Fruit fly (Drosophila melanogaster) whole organism, embryonic: ENCODE data around the gene DZIP1.

ENCODE experiments used
- Abd-B ChIP-seq: fragments of 200-800 bp; sonication (Bioruptor generic); optimal IDR thresholded peaks from 2 replicates; lab custom pipeline; 2018; ENCODE audit warnings: missing biosample characterization, mild to moderate bottlenecking, missing genetic modification characterization, moderate library complexity
- Adf1 ChIP-seq: fragments of 200-800 bp; sonication (Bioruptor generic); IDR thresholded peaks from 2 replicates; pipeline ENCODE4 v1.3.6; 2022; ENCODE audit warnings: missing biosample characterization, missing genetic modification characterization
- Atf-2 ChIP-seq: fragments of 200-800 bp; sonication (Bioruptor generic); optimal IDR thresholded peaks from 2 replicates; lab custom pipeline; 2016; ENCODE audit warnings: missing biosample characterization, missing genetic modification characterization
- CG10366 ChIP-seq: fragments of 200-800 bp; sonication (Bioruptor generic); IDR thresholded peaks from 2 replicates; pipeline ENCODE4 v1.3.6; 2022; ENCODE audit warnings: missing biosample characterization, missing genetic modification characterization
- CG12769 ChIP-seq: fragments of 200-800 bp; sonication (Bioruptor generic); optimal IDR thresholded peaks from 2 replicates; lab custom pipeline; 2019; ENCODE audit warnings: missing biosample characterization, mild to moderate bottlenecking, missing genetic modification characterization, moderate library complexity
- CG15073 ChIP-seq: fragments of 200-800 bp; sonication (Bioruptor generic); optimal IDR thresholded peaks from 2 replicates; lab custom pipeline; 2016; ENCODE audit warnings: missing biosample characterization, missing genetic modification characterization
- CG17359 ChIP-seq: fragments of 200-800 bp; sonication (Bioruptor generic); optimal IDR thresholded peaks from 3 replicates; lab custom pipeline; 2018; ENCODE audit warnings: missing biosample characterization, mild to moderate bottlenecking, missing genetic modification characterization, moderate library complexity
- CG17612 ChIP-seq: fragments of 200-800 bp; sonication (Bioruptor generic); IDR thresholded peaks from 2 replicates; pipeline ENCODE4 v1.3.6; 2022; ENCODE audit warnings: missing biosample characterization, missing genetic modification characterization
- CG18262 ChIP-seq: fragments of 200-800 bp; optimal IDR thresholded peaks from 3 replicates; lab custom pipeline; 2019; ENCODE audit warnings: missing biosample characterization, mild to moderate bottlenecking, missing genetic modification characterization, moderate library complexity
- CG18619 ChIP-seq: fragments of 200-800 bp; sonication (Bioruptor generic); optimal IDR thresholded peaks from 3 replicates; lab custom pipeline; 2017; ENCODE audit warnings: missing biosample characterization, mild to moderate bottlenecking, missing genetic modification characterization
- CG2120 ChIP-seq: fragments of 200-800 bp; sonication (Bioruptor generic); optimal IDR thresholded peaks from 3 replicates; lab custom pipeline; 2016; ENCODE audit warnings: missing biosample characterization, missing genetic modification characterization
- CG2129 ChIP-seq: fragments of 200-800 bp; sonication (Bioruptor generic); IDR thresholded peaks from 2 replicates; pipeline ENCODE4 v1.3.6; 2022; ENCODE audit warnings: missing biosample characterization, missing genetic modification characterization; ENCODE audit not compliant: partially characterized antibody
- CG3281 ChIP-seq: fragments of 200-800 bp; sonication (Bioruptor generic); optimal IDR thresholded peaks from 3 replicates; lab custom pipeline; 2017; ENCODE audit warnings: missing biosample characterization, mild to moderate bottlenecking, missing genetic modification characterization
- CG34422 ChIP-seq: fragments of 200-800 bp; sonication (Bioruptor generic); IDR thresholded peaks from 3 replicates; pipeline ENCODE4 v1.3.6; 2022; ENCODE audit warnings: missing biosample characterization, missing genetic modification characterization
- CG3847 ChIP-seq: fragments of 200-800 bp; sonication (Bioruptor generic); IDR thresholded peaks from 2 replicates; pipeline ENCODE4 v1.3.6; 2022; ENCODE audit warnings: missing biosample characterization, missing genetic modification characterization
- CG4282 ChIP-seq: fragments of 200-800 bp; sonication (Bioruptor generic); optimal IDR thresholded peaks from 2 replicates; lab custom pipeline; 2016; ENCODE audit warnings: missing biosample characterization, missing genetic modification characterization
- CG4328 ChIP-seq: fragments of 200-800 bp; sonication (Bioruptor generic); optimal IDR thresholded peaks from 3 replicates; lab custom pipeline; 2017; ENCODE audit warnings: missing biosample characterization, missing genetic modification reagents, missing genetic modification characterization
- CG4424 ChIP-seq: fragments of 200-800 bp; sonication (Bioruptor generic); optimal IDR thresholded peaks from 3 replicates; lab custom pipeline; 2016; ENCODE audit warnings: missing biosample characterization, missing genetic modification characterization
- CG4617 ChIP-seq: fragments of 200-800 bp; sonication (Bioruptor generic); optimal IDR thresholded peaks from 3 replicates; lab custom pipeline; 2016; ENCODE audit warnings: missing biosample characterization, missing genetic modification characterization, borderline replicate concordance
- CG5953 ChIP-seq: fragments of 200-800 bp; sonication (Bioruptor generic); IDR thresholded peaks from 2 replicates; pipeline ENCODE4 v1.3.6; 2022; ENCODE audit warnings: missing biosample characterization, missing genetic modification characterization
- CG6654 ChIP-seq: fragments of 200-800 bp; sonication (Bioruptor generic); optimal IDR thresholded peaks from 2 replicates; lab custom pipeline; 2017; ENCODE audit warnings: missing biosample characterization, mild to moderate bottlenecking, missing genetic modification characterization
- CG6683 ChIP-seq: fragments of 200-800 bp; sonication (Bioruptor generic); optimal IDR thresholded peaks from 2 replicates; lab custom pipeline; 2017; ENCODE audit warnings: missing biosample characterization, mild to moderate bottlenecking, missing genetic modification characterization, missing genetic modification reagents
- CG6813 ChIP-seq: fragments of 200-800 bp; sonication (Bioruptor generic); optimal IDR thresholded peaks from 2 replicates; lab custom pipeline; 2017; ENCODE audit warnings: missing biosample characterization, missing genetic modification characterization, mild to moderate bottlenecking, moderate library complexity, missing genetic modification reagents
- CG8089 ChIP-seq: fragments of 200-800 bp; sonication (Bioruptor generic); optimal IDR thresholded peaks from 3 replicates; lab custom pipeline; 2016; ENCODE audit warnings: missing biosample characterization, missing genetic modification characterization
- CG9727 ChIP-seq: fragments of 200-800 bp; sonication (Bioruptor generic); optimal IDR thresholded peaks from 3 replicates; lab custom pipeline; 2017; ENCODE audit warnings: missing biosample characterization, mild to moderate bottlenecking, missing genetic modification characterization
- CrebB ChIP-seq: fragments of 200-800 bp; sonication (Bioruptor generic); optimal IDR thresholded peaks from 3 replicates; lab custom pipeline; 2018; ENCODE audit warnings: missing biosample characterization, mild to moderate bottlenecking, missing genetic modification characterization
- Drgx ChIP-seq: fragments of 200-800 bp; sonication (Bioruptor generic); IDR thresholded peaks from 2 replicates; pipeline ENCODE4 v1.3.6; 2022; ENCODE audit warnings: missing biosample characterization, missing genetic modification characterization
- H2.0 ChIP-seq: fragments of 200-800 bp; sonication (Bioruptor generic); IDR thresholded peaks from 2 replicates; pipeline ENCODE4 v1.3.6; 2022; ENCODE audit warnings: missing biosample characterization, missing genetic modification characterization
- Hmr ChIP-seq: fragments of 200-800 bp; sonication (Bioruptor generic); optimal IDR thresholded peaks from 3 replicates; lab custom pipeline; 2017; ENCODE audit warnings: mild to moderate bottlenecking, missing biosample characterization, missing genetic modification reagents, missing genetic modification characterization
- Hr3 ChIP-seq: fragments of 200-800 bp; sonication (Bioruptor generic); optimal IDR thresholded peaks from 3 replicates; lab custom pipeline; 2016; ENCODE audit warnings: missing biosample characterization, missing genetic modification characterization
- MBD-R2 ChIP-seq: fragments of 200-800 bp; sonication (Bioruptor generic); IDR thresholded peaks from 2 replicates; pipeline ENCODE4 v1.3.6; 2022; ENCODE audit warnings: missing biosample characterization, missing genetic modification characterization
- Nf-YC ChIP-seq: fragments of 200-800 bp; optimal IDR thresholded peaks from 3 replicates; lab custom pipeline; 2019; ENCODE audit warnings: missing biosample characterization, mild to moderate bottlenecking, missing genetic modification characterization, moderate library complexity
- Oli ChIP-seq: fragments of 200-800 bp; sonication (Bioruptor generic); optimal IDR thresholded peaks from 2 replicates; lab custom pipeline; 2018; ENCODE audit warnings: missing biosample characterization, mild to moderate bottlenecking, missing genetic modification characterization, moderate library complexity
- Sin3A ChIP-seq: fragments of >200 bp; optimal IDR thresholded peaks from 2 replicates; lab custom pipeline; 2018
- Six4 ChIP-seq: fragments of 200-800 bp; sonication (Bioruptor generic); optimal IDR thresholded peaks from 2 replicates; lab custom pipeline; 2016; ENCODE audit warnings: missing biosample characterization, missing genetic modification characterization
- Xrp1 ChIP-seq: fragments of 200-800 bp; sonication (Bioruptor generic); IDR thresholded peaks from 2 replicates; pipeline ENCODE4 v1.3.6; 2022; ENCODE audit warnings: missing biosample characterization, missing genetic modification characterization
- aop ChIP-seq: fragments of 200-800 bp; sonication (Bioruptor generic); IDR thresholded peaks from 2 replicates; pipeline ENCODE4 v1.3.6; 2022; ENCODE audit warnings: missing biosample characterization, missing genetic modification characterization
- ap ChIP-seq: fragments of 200-800 bp; sonication (Bioruptor generic); IDR thresholded peaks from 2 replicates; pipeline ENCODE4 v1.3.6; 2022; ENCODE audit warnings: missing biosample characterization, missing genetic modification characterization
- bbx ChIP-seq: fragments of 200-800 bp; sonication (Bioruptor generic); IDR thresholded peaks from 2 replicates; pipeline ENCODE4 v1.3.6; 2022; ENCODE audit warnings: missing biosample characterization, missing genetic modification characterization; ENCODE audit not compliant: partially characterized antibody
- btn ChIP-seq: fragments of 200-800 bp; sonication (Bioruptor generic); optimal IDR thresholded peaks from 2 replicates; lab custom pipeline; 2016; ENCODE audit warnings: missing biosample characterization, missing genetic modification characterization
- caup ChIP-seq: fragments of 200-800 bp; sonication (Bioruptor generic); optimal IDR thresholded peaks from 3 replicates; lab custom pipeline; 2017; ENCODE audit warnings: missing biosample characterization, mild to moderate bottlenecking, missing genetic modification characterization, moderate library complexity; ENCODE audit not compliant: severe bottlenecking
- fru ChIP-seq: fragments of >200 bp; optimal IDR thresholded peaks from 2 replicates; lab custom pipeline; 2017
- fu2 ChIP-seq: fragments of 200-800 bp; sonication (Bioruptor generic); optimal IDR thresholded peaks from 2 replicates; lab custom pipeline; 2016; ENCODE audit warnings: missing biosample characterization, missing genetic modification characterization
- gem ChIP-seq: fragments of 200-800 bp; sonication (Bioruptor generic); optimal IDR thresholded peaks from 2 replicates; lab custom pipeline; 2019; ENCODE audit warnings: missing biosample characterization, mild to moderate bottlenecking, missing genetic modification characterization, moderate library complexity
- insv ChIP-seq, 2 experiments: fragments of 200-800 bp; sonication (Bioruptor generic); optimal IDR thresholded peaks; 3 replicates each; lab custom pipeline; 2016 to 2018; ENCODE audit warnings: missing biosample characterization in 2 of 2, missing genetic modification characterization in 2 of 2
- jumu ChIP-seq: fragments of 200-800 bp; sonication (Bioruptor generic); optimal IDR thresholded peaks from 3 replicates; lab custom pipeline; 2016; ENCODE audit warnings: missing biosample characterization, missing genetic modification characterization
- mam ChIP-seq: fragments of 200-800 bp; sonication (Bioruptor generic); optimal IDR thresholded peaks from 3 replicates; lab custom pipeline; 2016; ENCODE audit warnings: missing biosample characterization, missing genetic modification characterization
- p53 ChIP-seq: fragments of 200-800 bp; sonication (Bioruptor generic); optimal IDR thresholded peaks from 2 replicates; lab custom pipeline; 2016; ENCODE audit warnings: missing biosample characterization, missing genetic modification characterization
- peb ChIP-seq: fragments of 200-800 bp; sonication (Bioruptor generic); IDR thresholded peaks from 2 replicates; pipeline ENCODE4 v1.3.6; 2022; ENCODE audit warnings: missing biosample characterization, missing genetic modification characterization
- pita ChIP-seq: fragments of 200-800 bp; sonication (Bioruptor generic); optimal IDR thresholded peaks from 2 replicates; lab custom pipeline; 2017; ENCODE audit warnings: missing biosample characterization, mild to moderate bottlenecking, missing genetic modification characterization
- pzg ChIP-seq: fragments of 200-800 bp; sonication (Bioruptor generic); optimal IDR thresholded peaks from 3 replicates; lab custom pipeline; 2018; ENCODE audit warnings: missing biosample characterization, mild to moderate bottlenecking, missing genetic modification characterization, moderate library complexity
- sug ChIP-seq: fragments of 200-800 bp; optimal IDR thresholded peaks from 2 replicates; lab custom pipeline; 2019; ENCODE audit warnings: missing biosample characterization, mild to moderate bottlenecking, missing genetic modification characterization, moderate library complexity
- trem ChIP-seq: fragments of 200-800 bp; optimal IDR thresholded peaks from 3 replicates; lab custom pipeline; 2019; ENCODE audit warnings: missing biosample characterization, mild to moderate bottlenecking, missing genetic modification characterization, moderate library complexity

DZIP1 gene

DNA sequence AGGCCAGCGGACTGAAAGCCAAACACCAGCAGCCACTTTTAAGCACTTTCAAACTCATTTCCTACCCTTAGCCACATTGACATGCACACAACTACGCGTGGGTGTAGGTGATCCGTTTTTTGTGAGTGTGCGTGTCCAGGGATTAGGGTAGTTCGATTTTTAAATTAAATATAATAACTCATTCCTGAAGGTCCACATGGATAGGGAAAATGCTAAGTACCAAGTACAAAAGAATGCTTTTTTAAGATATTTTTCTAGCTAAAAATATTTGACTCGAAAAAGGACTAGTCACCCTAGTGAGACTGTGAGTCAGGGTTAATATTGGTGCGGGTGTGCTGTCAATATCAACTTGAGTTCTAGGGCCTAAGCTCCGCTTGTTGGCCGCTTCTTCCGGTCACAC lies 40.3 kb upstream of the DZIP1 start:
- TF ChIP-seq CG3281 (GFP tag; lab: Kevin White, UChicago) = peak; percentile 37
- TF ChIP-seq CG17359 = peak; percentile 6
- no peak for TF ChIP-seq CrebB (tag; lab: Kevin White, UChicago)
- no peak for TF ChIP-seq H2.0 (GFP tag; lab: Robert Waterston, UW)
- peak; percentile 19; the same call in 1 of the 2 replicates for TF ChIP-seq MBD-R2
- TF ChIP-seq Adf1 = no peak
- TF ChIP-seq CG18262 (tag; lab: Kevin White, UChicago) = no peak
- no peak for TF ChIP-seq CG2129 (GFP tag; lab: Robert Waterston, UW)
- TF ChIP-seq Drgx (GFP tag; lab: Robert Waterston, UW) = no peak
- no peak for TF ChIP-seq p53 (GFP tag; lab: Kevin White, UChicago)
- TF ChIP-seq CG5953 (GFP tag; lab: Robert Waterston, UW) = no peak
- no peak for TF ChIP-seq Abd-B (GFP tag; lab: Kevin White, UChicago)
- TF ChIP-seq insv (GFP tag; optimal IDR thresholded peaks at IDR 0.05; lab: Kevin White, UChicago) = no peak
- TF ChIP-seq pzg (GFP tag; lab: Kevin White, UChicago) = no peak
- no peak for TF ChIP-seq btn (GFP tag; lab: Kevin White, UChicago)
- TF ChIP-seq CG15073 (GFP tag; lab: Kevin White, UChicago) = no peak
- peak; percentile 26 for TF ChIP-seq CG6813 (GFP tag; lab: Kevin White, UChicago)
- no peak for TF ChIP-seq pita (GFP tag; lab: Kevin White, UChicago)
- no peak for TF ChIP-seq CG10366
- TF ChIP-seq CG4282 (GFP tag; lab: Kevin White, UChicago) = no peak
- no peak for TF ChIP-seq bbx (GFP tag; lab: Robert Waterston, UW)
- no peak for TF ChIP-seq CG9727
- no peak for TF ChIP-seq peb (GFP tag; lab: Robert Waterston, UW)
- TF ChIP-seq Sin3A (lab: Kevin White, UChicago) = no peak
- TF ChIP-seq CG4617 (GFP tag; lab: Kevin White, UChicago) = no peak
- TF ChIP-seq gem (tag; lab: Kevin White, UChicago) = peak; percentile 16
- no peak for TF ChIP-seq CG4424
- TF ChIP-seq Xrp1 (GFP tag; lab: Robert Waterston, UW) = no peak
- TF ChIP-seq CG2120 = peak; percentile 49
- no peak for TF ChIP-seq mam (GFP tag; lab: Kevin White, UChicago)
- no peak for TF ChIP-seq fu2 (GFP tag; lab: Kevin White, UChicago)
- peak; percentile 10 for TF ChIP-seq CG6683 (GFP tag; lab: Kevin White, UChicago)
- peak; percentile 14 for TF ChIP-seq sug
- TF ChIP-seq Nf-YC = no peak
- no peak for TF ChIP-seq CG4328 (GFP tag; lab: Kevin White, UChicago)
- peak; percentile 50 for TF ChIP-seq caup (GFP tag; lab: Kevin White, UChicago)
- no peak for TF ChIP-seq CG18619 (GFP tag; lab: Kevin White, UChicago)
- no peak for TF ChIP-seq ap
- TF ChIP-seq CG3847 (GFP tag; lab: Robert Waterston, UW) = no peak
- no peak for TF ChIP-seq trem
- TF ChIP-seq Atf-2 (GFP tag; lab: Kevin White, UChicago) = no peak
- no peak for TF ChIP-seq CG34422 (GFP tag; lab: Robert Waterston, UW)
- no peak for TF ChIP-seq CG8089 (GFP tag; lab: Kevin White, UChicago)
- peak; percentile 63 for TF ChIP-seq Hmr
- no peak for TF ChIP-seq aop (GFP tag; lab: Robert Waterston, UW)
- TF ChIP-seq CG17612 (GFP tag; lab: Robert Waterston, UW) = no peak
- TF ChIP-seq Six4 (GFP tag; lab: Kevin White, UChicago) = no peak
- TF ChIP-seq CG6654 (GFP tag; lab: Kevin White, UChicago) = no peak
- TF ChIP-seq jumu (GFP tag; lab: Kevin White, UChicago) = no peak
- no peak for TF ChIP-seq Hr3 (GFP tag; lab: Kevin White, UChicago)
- TF ChIP-seq fru (lab: Kevin White, UChicago) = no peak
- TF ChIP-seq CG12769 (tag; lab: Kevin White, UChicago) = peak; percentile 35
- no peak for TF ChIP-seq Oli
